Fruit fly (Drosophila melanogaster) ovary, adult (tissue): ENCODE measurements around the gene CG42535.
A peak's percentile ranks its signal among the peaks of the same experiment; 100 is the strongest.

Experiments
- CG17801 ChIP-seq: fragments of 200-800 bp; optimal IDR thresholded peaks from 2 replicates; lab custom pipeline; 2019; ENCODE audit warnings: missing biosample characterization, mild to moderate bottlenecking, missing genetic modification characterization, moderate library complexity; ENCODE audit not compliant: partially characterized antibody

CG42535 gene

dm6 chr3L:10660744-10661589, 30.2 kb upstream of the CG42535 start, which contains the start of the genes CG32066 and CG8003:
Gene CG32066, minus strand, starts transcription at chr3L:10661013.
Gene CG8003, plus strand, starts transcription at chr3L:10661475.
- peak; percentile 53 for TF ChIP-seq CG17801 (GFP tag; lab: Kevin White, UChicago)

dm6 chr3L:10659993-10660743, 29.4 kb upstream of the CG42535 start:
- TF ChIP-seq CG17801 (GFP tag; lab: Kevin White, UChicago): no peak

- no peak for TF ChIP-seq CG17801 (GFP tag; lab: Kevin White, UChicago)
Measured at dm6 chr3L:10659524-10659923, 28.8 kb upstream of the CG42535 start.

- TF ChIP-seq CG17801 (GFP tag; lab: Kevin White, UChicago): no peak
Measured at dm6 chr3L:10658362-10659127, 27.8 kb upstream of the CG42535 start.

dm6 chr3L:10657311-10657710, 26.6 kb upstream of the CG42535 start:
- no peak for TF ChIP-seq CG17801 (GFP tag; lab: Kevin White, UChicago)

- no peak for TF ChIP-seq CG17801 (GFP tag; lab: Kevin White, UChicago)
Measured at dm6 chr3L:10656451-10657198, 25.9 kb upstream of the CG42535 start.

DNA sequence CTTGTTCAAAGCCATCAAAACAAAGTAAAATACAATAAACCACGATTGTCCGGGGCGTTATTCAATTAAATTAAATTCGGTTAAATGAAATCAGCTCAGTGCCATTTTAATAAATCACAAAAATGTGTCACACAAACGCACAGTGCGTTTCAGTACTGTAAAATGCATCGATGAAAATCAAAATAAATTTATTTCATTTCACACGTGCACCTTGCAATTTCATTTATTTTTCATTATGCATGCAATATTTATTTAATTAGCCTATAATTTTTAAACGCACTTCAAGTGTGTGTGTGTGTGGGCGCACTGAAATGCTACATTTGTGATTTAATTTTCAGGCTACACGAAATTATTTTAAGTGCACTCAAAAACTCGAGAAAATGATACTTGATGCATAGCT, 23.7 kb upstream of the CG42535 start:
- TF ChIP-seq CG17801 (GFP tag; lab: Kevin White, UChicago): no peak

DNA sequence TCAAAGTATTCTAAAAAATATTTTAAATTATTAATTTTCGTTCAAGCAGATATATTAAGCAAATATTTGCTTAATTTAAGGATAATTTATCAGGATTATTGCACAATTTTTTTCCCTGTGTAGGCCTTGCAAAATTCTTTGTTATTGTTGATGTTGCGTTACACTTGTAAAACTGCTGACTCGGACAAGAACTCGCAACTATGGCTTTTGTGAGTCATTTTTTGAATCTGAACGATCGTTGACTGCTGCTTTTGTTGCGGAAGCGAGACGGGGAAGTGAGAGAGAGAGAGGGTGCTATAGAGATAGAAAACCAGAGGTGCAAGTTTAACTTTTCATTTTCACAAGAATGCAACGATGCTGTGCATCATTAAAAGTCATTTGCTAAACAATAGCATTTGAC, 21.8 kb upstream of the CG42535 start:
- TF ChIP-seq CG17801 (GFP tag; lab: Kevin White, UChicago): no peak

dm6 chr3L:10651271-10651670, 20.5 kb upstream of the CG42535 start:
- no peak for TF ChIP-seq CG17801 (GFP tag; lab: Kevin White, UChicago)

DNA sequence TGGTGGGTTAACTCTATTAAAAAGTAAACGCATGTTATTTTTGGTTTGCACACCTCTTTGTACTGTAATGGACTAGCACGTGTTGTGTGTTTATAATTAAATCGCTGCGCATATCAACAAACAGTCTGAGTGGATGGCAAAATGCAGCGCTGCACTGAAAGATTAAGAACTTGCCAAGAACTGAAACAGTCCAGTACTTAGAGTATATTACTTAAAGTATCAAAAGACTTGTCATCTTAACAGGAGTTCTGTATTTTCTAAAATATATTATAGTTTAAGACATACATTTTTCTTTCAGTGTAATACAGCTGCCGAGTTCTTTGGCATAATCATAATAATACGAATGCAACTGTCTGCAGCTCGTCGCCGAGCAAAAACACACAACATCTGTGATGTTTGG, 17.7 kb upstream of the CG42535 start:
- TF ChIP-seq CG17801 (GFP tag; lab: Kevin White, UChicago): no peak

- TF ChIP-seq CG17801 (GFP tag; lab: Kevin White, UChicago): no peak
Measured at dm6 chr3L:10647158-10647557, 16.4 kb upstream of the CG42535 start.

dm6 chr3L:10645965-10646364, 15.2 kb upstream of the CG42535 start:
- no peak for TF ChIP-seq CG17801 (GFP tag; lab: Kevin White, UChicago)

dm6 chr3L:10643228-10643627, 12.5 kb upstream of the CG42535 start, which contains the start of gene CG14153:
Gene CG14153, plus strand, starts transcription at chr3L:10643528.
- TF ChIP-seq CG17801 (GFP tag; lab: Kevin White, UChicago): no peak

- TF ChIP-seq CG17801 (GFP tag; lab: Kevin White, UChicago): no peak
Measured at dm6 chr3L:10641589-10641988, 10.9 kb upstream of the CG42535 start, which contains the start of gene CG14154. Gene CG14154, plus strand, starts transcription at chr3L:10641889.
